Worm (Caenorhabditis elegans) whole organism, L3 larva: ENCODE data around the gene C10A4.13.

Experiments
- R02D3.7 ChIP-seq: fragments of 150-350 bp; optimal IDR thresholded peaks from 2 replicates; lab custom pipeline; 2014; ENCODE audit warnings: missing biosample characterization, missing genetic modification characterization
- ZK546.5 ChIP-seq: sonication (generic microtip); optimal IDR thresholded peaks from 2 replicates; lab custom pipeline; 2017; ENCODE audit warnings: missing biosample characterization, missing genetic modification characterization
- aly-2 ChIP-seq: fragments of 150-350 bp; optimal IDR thresholded peaks from 2 replicates; lab custom pipeline; 2014; ENCODE audit warnings: missing biosample characterization, missing genetic modification characterization
- ama-1 ChIP-seq: fragments of 150-350 bp; optimal IDR thresholded peaks from 2 replicates; lab custom pipeline; 2018
- ceh-16 ChIP-seq: sonication (generic microtip); optimal IDR thresholded peaks from 2 replicates; lab custom pipeline; 2017; ENCODE audit warnings: missing biosample characterization, missing genetic modification characterization
- ceh-28 ChIP-seq: fragments of 150-350 bp; optimal IDR thresholded peaks from 2 replicates; lab custom pipeline; 2014; ENCODE audit warnings: missing biosample characterization, missing genetic modification reagents, missing genetic modification characterization
- ceh-82 ChIP-seq: fragments of 150-350 bp; optimal IDR thresholded peaks from 2 replicates; lab custom pipeline; 2014; ENCODE audit warnings: missing biosample characterization, missing genetic modification characterization
- ceh-9 ChIP-seq: sonication (generic microtip); optimal IDR thresholded peaks from 2 replicates; lab custom pipeline; 2018; ENCODE audit warnings: missing biosample characterization, missing genetic modification characterization
- egl-27 ChIP-seq: sonication (generic microtip); optimal IDR thresholded peaks from 4 replicates; lab custom pipeline; 2017; ENCODE audit warnings: missing biosample characterization, missing genetic modification reagents, missing genetic modification characterization
- egl-5 ChIP-seq: fragments of 150-350 bp; optimal IDR thresholded peaks from 2 replicates; lab custom pipeline; 2017; ENCODE audit warnings: missing biosample characterization, missing genetic modification reagents, missing genetic modification characterization, inconsistent platforms
- elt-1 ChIP-seq: fragments of 150-350 bp; optimal IDR thresholded peaks from 2 replicates; lab custom pipeline; 2014; ENCODE audit warnings: missing biosample characterization, missing genetic modification characterization
- elt-2 ChIP-seq: sonication (generic microtip); optimal IDR thresholded peaks from 2 replicates; lab custom pipeline; 2016; ENCODE audit warnings: missing genetic modification reagents, mild to moderate bottlenecking, missing genetic modification characterization, missing compliant biosample characterization
- fkh-10 ChIP-seq: sonication (generic microtip); optimal IDR thresholded peaks from 2 replicates; lab custom pipeline; 2017; ENCODE audit warnings: missing biosample characterization, missing genetic modification reagents, missing genetic modification characterization
- fos-1 ChIP-seq: fragments of 150-350 bp; optimal IDR thresholded peaks from 2 replicates; lab custom pipeline; 2014; ENCODE audit warnings: missing biosample characterization, missing genetic modification characterization
- jun-1 ChIP-seq: fragments of 150-350 bp; optimal IDR thresholded peaks from 2 replicates; lab custom pipeline; 2014; ENCODE audit warnings: missing biosample characterization, missing genetic modification reagents, missing genetic modification characterization
- lin-39 ChIP-seq: fragments of 150-350 bp; optimal IDR thresholded peaks from 2 replicates; lab custom pipeline; 2018; ENCODE audit warnings: missing biosample characterization, missing genetic modification reagents, missing genetic modification characterization
- lsy-12 ChIP-seq: sonication (generic microtip); optimal IDR thresholded peaks from 2 replicates; lab custom pipeline; 2016; ENCODE audit warnings: mild to moderate bottlenecking, missing genetic modification characterization, missing compliant biosample characterization
- mdl-1 ChIP-seq: fragments of 150-350 bp; optimal IDR thresholded peaks from 2 replicates; lab custom pipeline; 2014; ENCODE audit warnings: missing biosample characterization, missing genetic modification characterization
- mml-1 ChIP-seq: fragments of 150-350 bp; sonication (generic microtip); optimal IDR thresholded peaks from 3 replicates; lab custom pipeline; 2014; ENCODE audit warnings: missing biosample characterization, missing genetic modification characterization
- nfya-1 ChIP-seq: sonication (generic microtip); optimal IDR thresholded peaks from 2 replicates; lab custom pipeline; 2017; ENCODE audit warnings: missing genetic modification characterization, mild to moderate bottlenecking, missing compliant biosample characterization, antibody characterized with exemption, moderate library complexity; ENCODE audit not compliant: insufficient read depth
- nhr-11 ChIP-seq: fragments of 150-350 bp; optimal IDR thresholded peaks from 2 replicates; lab custom pipeline; 2014; ENCODE audit warnings: missing biosample characterization, missing genetic modification characterization
- nhr-12 ChIP-seq: fragments of 150-350 bp; optimal IDR thresholded peaks from 2 replicates; lab custom pipeline; 2014; ENCODE audit warnings: missing biosample characterization, missing genetic modification characterization
- nhr-237 ChIP-seq: fragments of 150-350 bp; optimal IDR thresholded peaks from 2 replicates; lab custom pipeline; 2014; ENCODE audit warnings: missing biosample characterization, missing genetic modification characterization
- nhr-25 ChIP-seq: sonication (generic microtip); optimal IDR thresholded peaks from 2 replicates; lab custom pipeline; 2017; ENCODE audit warnings: missing biosample characterization, missing genetic modification characterization
- nhr-28 ChIP-seq: fragments of 150-350 bp; optimal IDR thresholded peaks from 2 replicates; lab custom pipeline; 2014; ENCODE audit warnings: missing biosample characterization, missing genetic modification characterization
- nhr-43 ChIP-seq: sonication (generic microtip); optimal IDR thresholded peaks from 2 replicates; lab custom pipeline; 2016; ENCODE audit warnings: mild to moderate bottlenecking, missing genetic modification characterization, missing compliant biosample characterization; ENCODE audit not compliant: poor library complexity, severe bottlenecking
- nhr-67 ChIP-seq: fragments of 150-350 bp; optimal IDR thresholded peaks from 2 replicates; lab custom pipeline; 2014; ENCODE audit warnings: missing biosample characterization, missing genetic modification characterization
- nhr-76 ChIP-seq: fragments of 150-350 bp; sonication (generic microtip); optimal IDR thresholded peaks from 5 replicates; lab custom pipeline; 2014; ENCODE audit warnings: missing biosample characterization, missing genetic modification characterization
- nhr-77 ChIP-seq: fragments of 150-350 bp; optimal IDR thresholded peaks from 2 replicates; lab custom pipeline; 2014; ENCODE audit warnings: missing biosample characterization, missing genetic modification characterization
- pha-4 ChIP-seq: fragments of 150-350 bp; optimal IDR thresholded peaks from 2 replicates; lab custom pipeline; 2014; ENCODE audit warnings: missing biosample characterization, missing genetic modification reagents, missing genetic modification characterization
- pqm-1 ChIP-seq: fragments of 150-350 bp; optimal IDR thresholded peaks from 2 replicates; lab custom pipeline; 2017; ENCODE audit warnings: missing biosample characterization, missing genetic modification characterization, inconsistent platforms
- sea-2 ChIP-seq: fragments of 150-350 bp; sonication (generic microtip); optimal IDR thresholded peaks from 4 replicates; lab custom pipeline; 2014; ENCODE audit warnings: missing biosample characterization, missing genetic modification reagents, missing genetic modification characterization
- skn-1 ChIP-seq: fragments of 150-350 bp; optimal IDR thresholded peaks from 2 replicates; lab custom pipeline; 2014; ENCODE audit warnings: missing biosample characterization, missing genetic modification characterization
- snpc-4 ChIP-seq: fragments of 150-350 bp; optimal IDR thresholded peaks from 2 replicates; lab custom pipeline; 2014; ENCODE audit warnings: missing biosample characterization, missing genetic modification characterization
- unc-39 ChIP-seq: sonication (generic microtip); optimal IDR thresholded peaks from 4 replicates; lab custom pipeline; 2017; ENCODE audit warnings: missing biosample characterization, missing genetic modification characterization
- unc-62 ChIP-seq: fragments of 150-350 bp; sonication (generic microtip); optimal IDR thresholded peaks from 4 replicates; lab custom pipeline; 2014; ENCODE audit warnings: missing biosample characterization, missing genetic modification reagents, missing genetic modification characterization

Gene C10A4.13

DNA sequence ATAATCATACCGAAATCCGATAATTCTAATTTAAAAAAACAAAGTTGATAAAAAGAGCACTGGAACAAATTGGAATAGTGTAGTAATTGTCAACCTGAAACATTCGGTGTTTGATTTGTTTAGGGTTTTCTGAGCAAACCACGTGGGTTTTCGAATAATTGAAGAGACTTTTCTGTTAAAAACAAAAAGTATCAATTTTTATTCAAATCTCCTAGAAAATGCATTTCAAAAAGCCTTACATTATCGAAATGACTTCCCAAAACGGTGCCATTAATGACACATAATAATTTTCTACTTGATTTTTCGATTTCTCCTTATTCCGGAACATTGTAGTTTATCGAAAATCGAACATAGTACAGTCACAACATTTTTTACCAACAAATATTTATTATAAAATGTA lies at the start of gene C10A4.13:
Gene C10A4.13, minus strand, starts transcription at position 101 of the 400 bp plus-strand sequence.
- no peak for TF ChIP-seq fkh-10 (GFP tag; lab: Kevin White, UChicago)
- TF ChIP-seq elt-1 (tag; lab: Kevin White, UChicago), result no peak
- TF ChIP-seq jun-1, result no peak
- TF ChIP-seq elt-2, result no peak

ce11 chrX:7447340-7447739 lies 49.5 kb upstream of the C10A4.13 start:
- TF ChIP-seq nhr-28 (tag; lab: Kevin White, UChicago) (no peak), unc-62 (GFP tag; lab: Kevin White, UChicago) (no peak), jun-1 (no peak), egl-27 (tag; lab: Kevin White, UChicago) (no peak), ceh-82 (tag; lab: Kevin White, UChicago) (no peak)
- TF ChIP-seq, all 47 proteins: peak for 0

ce11 chrX:7446485-7446884 lies 48.6 kb upstream of the C10A4.13 start:
- TF ChIP-seq nhr-76 (tag; lab: Kevin White, UChicago) (no peak), fos-1 (tag; lab: Kevin White, UChicago) (no peak), nhr-67 (tag; lab: Kevin White, UChicago) (no peak), nfya-1 (tag; lab: Kevin White, UChicago) (peak; percentile 10), mdl-1 (tag; lab: Kevin White, UChicago) (no peak), elt-1 (tag; lab: Kevin White, UChicago) (no peak), nhr-77 (no peak), nhr-43 (tag; lab: Kevin White, UChicago) (no peak), fkh-10 (GFP tag; lab: Kevin White, UChicago) (no peak), mml-1 (tag; lab: Kevin White, UChicago) (peak; percentile 91), pqm-1 (tag; lab: Kevin White, UChicago) (no peak), ceh-28 (no peak), ceh-82 (tag; lab: Kevin White, UChicago) (no peak), ceh-16 (tag; lab: Kevin White, UChicago) (no peak), nhr-25 (tag; lab: Kevin White, UChicago) (no peak), R02D3.7 (tag; lab: Kevin White, UChicago) (no peak), pha-4 (tag; lab: Kevin White, UChicago) (no peak)

ce11 chrX:7445734-7446133 lies 47.9 kb upstream of the C10A4.13 start:
- TF ChIP-seq sea-2 (no peak), unc-62 (GFP tag; lab: Kevin White, UChicago) (no peak), unc-39 (tag; lab: Kevin White, UChicago) (no peak), nhr-25 (tag; lab: Kevin White, UChicago) (no peak), elt-2 (peak; percentile 66), nhr-76 (tag; lab: Kevin White, UChicago) (no peak), pqm-1 (tag; lab: Kevin White, UChicago) (peak; percentile 65)

DNA sequence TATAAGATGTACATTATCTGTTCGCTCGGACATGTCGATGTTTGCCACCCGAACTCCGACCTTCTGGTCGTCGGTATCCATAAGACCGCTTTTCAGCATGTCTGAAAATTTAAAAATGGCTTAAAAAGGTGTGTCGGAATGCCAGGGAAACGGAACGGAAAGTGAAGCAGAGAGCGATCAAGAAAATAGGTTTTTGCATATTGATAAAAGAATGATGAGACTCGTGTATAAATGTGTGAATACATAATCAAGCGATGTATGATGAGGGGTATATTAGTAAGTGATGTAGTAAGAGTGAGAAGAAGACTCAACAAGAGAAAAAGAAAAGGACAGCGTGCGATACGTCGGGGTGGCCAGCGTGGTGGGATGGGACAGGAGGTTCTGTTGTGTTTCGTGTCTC lies 44.6 kb upstream of the C10A4.13 start, which contains the start of gene acl-12:
Gene acl-12, minus strand, starts transcription at position 101 of the 400 bp plus-strand sequence.
- TF ChIP-seq jun-1, result no peak
- TF ChIP-seq nfya-1 (tag; lab: Kevin White, UChicago), result peak; percentile 29
- TF ChIP-seq, all 47 proteins: peak for 1

- no peak for TF ChIP-seq nhr-12 (tag; lab: Kevin White, UChicago)
- peak; percentile 81 for TF ChIP-seq pqm-1 (tag; lab: Kevin White, UChicago)
- TF ChIP-seq elt-2, result peak; percentile 34
Measured at ce11 chrX:7440102-7440501, 42.3 kb upstream of the C10A4.13 start.

- TF ChIP-seq mml-1 (tag; lab: Kevin White, UChicago) (no peak), nhr-25 (tag; lab: Kevin White, UChicago) (peak; percentile 46), ama-1 (lab: Kevin White, UChicago) (no peak), nhr-237 (tag; lab: Kevin White, UChicago) (no peak), lin-39 (tag; lab: Kevin White, UChicago) (no peak), nhr-76 (tag; lab: Kevin White, UChicago) (no peak), nhr-12 (tag; lab: Kevin White, UChicago) (no peak), ZK546.5 (tag; lab: Kevin White, UChicago) (no peak), lsy-12 (tag; lab: Kevin White, UChicago) (no peak), aly-2 (tag; lab: Kevin White, UChicago) (no peak), snpc-4 (tag; lab: Kevin White, UChicago) (no peak), ceh-9 (tag; lab: Kevin White, UChicago) (no peak), pha-4 (tag; lab: Kevin White, UChicago) (no peak), nfya-1 (tag; lab: Kevin White, UChicago) (peak; percentile 39), jun-1 (no peak), nhr-43 (tag; lab: Kevin White, UChicago) (no peak), fos-1 (tag; lab: Kevin White, UChicago) (no peak), nhr-11 (tag; lab: Kevin White, UChicago) (no peak), egl-5 (tag; lab: Kevin White, UChicago) (peak; percentile 2), unc-39 (tag; lab: Kevin White, UChicago) (no peak), ceh-28 (no peak), R02D3.7 (tag; lab: Kevin White, UChicago) (no peak), skn-1 (tag; lab: Kevin White, UChicago) (no peak), nhr-77 (no peak)
Measured at ce11 chrX:7437949-7438348, 40.1 kb upstream of the C10A4.13 start, which contains the start of gene C01C10.2. C01C10.2 (minus strand) TSS chrX:7438118.
